Fruit fly (Drosophila melanogaster): ENCODE data around the gene CG15211.
A peak's percentile ranks its signal among the peaks of the same experiment; 100 is the strongest.

The CG15211 gene

dm6 chrX:10737422-10738150, 34.8 kb upstream of the CG15211 start:
- TF ChIP-seq noc (tag; optimal IDR thresholded peaks at IDR 0.05): peak; percentile 50

- no peak for TF ChIP-seq noc (tag; optimal IDR thresholded peaks at IDR 0.05)
Measured at dm6 chrX:10738151-10738430, 34.2 kb upstream of the CG15211 start.

- no peak for TF ChIP-seq noc (tag; optimal IDR thresholded peaks at IDR 0.05)
Measured at dm6 chrX:10738835-10739371, 33.4 kb upstream of the CG15211 start.

dm6 chrX:10739614-10740436, 32.5 kb upstream of the CG15211 start:
- TF ChIP-seq noc (tag; optimal IDR thresholded peaks at IDR 0.05): peak; percentile 3

dm6 chrX:10740953-10741500, 31.3 kb upstream of the CG15211 start:
- TF ChIP-seq noc (tag; optimal IDR thresholded peaks at IDR 0.05): no peak

dm6 chrX:10741754-10742577, 30.4 kb upstream of the CG15211 start:
- TF ChIP-seq noc (tag; optimal IDR thresholded peaks at IDR 0.05): no peak

- TF ChIP-seq noc (tag; optimal IDR thresholded peaks at IDR 0.05): no peak
Measured at dm6 chrX:10742578-10742976, 29.8 kb upstream of the CG15211 start.

dm6 chrX:10743825-10744224, 28.5 kb upstream of the CG15211 start:
- TF ChIP-seq noc (tag; optimal IDR thresholded peaks at IDR 0.05): no peak

dm6 chrX:10744315-10744767, 28.0 kb upstream of the CG15211 start, which contains the start of gene ras:
TSS of gene ras (plus strand) at chrX:10744502.
- peak; percentile 5 for TF ChIP-seq noc (tag; optimal IDR thresholded peaks at IDR 0.05)

- peak; percentile 2 for TF ChIP-seq noc (tag; optimal IDR thresholded peaks at IDR 0.05)
Measured at dm6 chrX:10744773-10745589, 27.4 kb upstream of the CG15211 start, which contains the start of gene stx. TSS of gene stx (minus strand) at chrX:10744943.

dm6 chrX:10745590-10745953, 26.8 kb upstream of the CG15211 start:
- no peak for TF ChIP-seq noc (tag; optimal IDR thresholded peaks at IDR 0.05)

- TF ChIP-seq noc (tag; optimal IDR thresholded peaks at IDR 0.05): no peak
Measured at dm6 chrX:10748647-10749046, 23.7 kb upstream of the CG15211 start.

dm6 chrX:10750676-10751075, 21.7 kb upstream of the CG15211 start:
- TF ChIP-seq noc (tag; optimal IDR thresholded peaks at IDR 0.05): no peak

dm6 chrX:10751777-10752176, 20.6 kb upstream of the CG15211 start:
- no peak for TF ChIP-seq noc (tag; optimal IDR thresholded peaks at IDR 0.05)

dm6 chrX:10756026-10756561, 16.2 kb upstream of the CG15211 start:
- TF ChIP-seq noc (tag; optimal IDR thresholded peaks at IDR 0.05): no peak
